Fruit fly (Drosophila melanogaster): ENCODE measurements around the gene PIG-K.

DNA sequence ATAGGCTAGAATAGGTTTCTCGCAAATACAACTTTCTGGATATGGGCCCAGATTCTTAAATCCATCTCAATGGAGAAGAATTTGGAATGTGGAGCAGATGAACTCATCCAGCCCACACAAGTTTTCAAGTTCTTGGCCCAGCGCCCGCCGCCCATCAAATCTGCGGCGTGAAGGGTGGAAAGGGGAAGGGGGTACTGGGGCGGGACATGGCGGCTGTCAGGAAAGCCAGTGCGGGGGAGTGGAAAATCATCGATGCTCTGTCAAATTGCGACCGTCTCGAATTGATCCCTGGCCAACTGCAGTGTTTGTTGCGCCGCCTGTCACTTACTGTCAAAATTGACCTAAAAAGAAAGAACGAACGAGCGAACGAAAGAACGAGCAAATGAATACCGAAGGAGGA, 23.6 kb downstream of the PIG-K start:
- TF ChIP-seq CG15073 (GFP tag; optimal IDR thresholded peaks at IDR 0.05): no peak
- TF ChIP-seq ro (GFP tag; IDR thresholded peaks at IDR 0.05): no peak
- no peak for TF ChIP-seq CG15601 (tag; optimal IDR thresholded peaks at IDR 0.05)
- TF ChIP-seq en (GFP tag; optimal IDR thresholded peaks at IDR 0.05): no peak
- no peak for TF ChIP-seq row (GFP tag; IDR thresholded peaks at IDR 0.05)
- no peak for TF ChIP-seq Ets65A (GFP tag)
- no peak for TF ChIP-seq Hmx (GFP tag; optimal IDR thresholded peaks at IDR 0.05)
- no peak for TF ChIP-seq zen (tag; optimal IDR thresholded peaks at IDR 0.05)
- no peak for TF ChIP-seq tx (GFP tag; optimal IDR thresholded peaks at IDR 0.05)
- TF ChIP-seq Oli (tag; optimal IDR thresholded peaks at IDR 0.05): no peak
